Fruit fly (Drosophila melanogaster): Measurements from ENCODE around the gene tx.

tx gene

DNA sequence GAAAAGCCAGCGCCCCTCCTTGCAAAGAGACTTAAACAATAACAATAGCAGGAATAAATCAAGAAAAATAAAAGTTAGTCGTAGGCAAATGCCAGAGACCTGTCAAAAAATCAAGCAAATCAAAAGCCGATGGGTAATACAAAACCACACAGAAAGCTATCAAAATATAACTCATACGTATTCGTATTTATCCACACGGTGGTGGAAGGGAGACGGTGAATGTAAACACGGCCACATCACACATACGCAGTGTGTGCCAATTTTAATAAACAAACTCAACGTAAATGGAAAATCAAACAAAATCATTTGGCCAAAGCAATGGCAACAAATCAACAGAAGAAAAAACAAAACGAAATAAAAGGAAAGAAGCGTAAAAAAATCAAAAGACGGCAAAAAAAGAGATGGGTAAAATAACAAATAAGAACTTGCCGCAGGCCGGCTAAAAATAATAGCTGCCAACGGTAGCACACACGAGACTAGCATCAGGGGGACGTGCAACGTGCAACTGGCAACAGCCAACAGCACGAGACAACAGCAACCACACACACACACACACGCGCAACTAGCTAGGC, 2.1 kb downstream of the tx start:
- peak; percentile 27 for TF ChIP-seq rgr (GFP tag; optimal IDR thresholded peaks at IDR 0.05)
- no peak for TF ChIP-seq br (GFP tag; optimal IDR thresholded peaks at IDR 0.05)
- peak; percentile 43 for TF ChIP-seq h (GFP tag; optimal IDR thresholded peaks at IDR 0.05)
- TF ChIP-seq Hr78 (GFP tag; optimal IDR thresholded peaks at IDR 0.05), result no peak
- TF ChIP-seq Sp1 (GFP tag; optimal IDR thresholded peaks at IDR 0.05), result peak; percentile 4

DNA sequence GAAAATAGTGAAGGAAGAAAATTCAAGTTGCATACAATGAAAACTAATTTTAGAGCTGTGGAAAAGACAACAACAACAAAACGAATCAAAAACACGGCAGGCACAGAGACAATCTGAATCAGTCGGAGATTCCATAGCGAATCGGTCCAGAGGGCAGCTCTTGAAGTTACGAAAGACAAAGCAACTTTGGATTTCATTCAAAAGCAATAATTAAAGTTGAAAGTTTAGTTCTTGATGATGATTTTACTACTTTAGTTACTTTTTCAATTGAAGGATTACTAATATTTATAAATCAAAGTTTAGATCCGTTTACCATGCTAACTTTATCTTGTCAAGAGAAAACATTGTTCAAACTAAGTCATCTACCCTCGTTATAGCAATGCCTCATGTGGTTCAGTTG, 2.8 kb downstream of the tx start:
- no peak for TF ChIP-seq OdsH (GFP tag; optimal IDR thresholded peaks at IDR 0.05)
- TF ChIP-seq lola (GFP tag; optimal IDR thresholded peaks at IDR 0.05), result no peak
- no peak for TF ChIP-seq dsf (GFP tag; optimal IDR thresholded peaks at IDR 0.05; ENCODE audit: borderline replicate concordance)
- TF ChIP-seq dmrt93B (GFP tag; optimal IDR thresholded peaks at IDR 0.05), result no peak
- no peak for TF ChIP-seq pan (optimal IDR thresholded peaks at IDR 0.05)
- TF ChIP-seq woc (GFP tag; optimal IDR thresholded peaks at IDR 0.05), result no peak
- no peak for TF ChIP-seq Dif (GFP tag; optimal IDR thresholded peaks at IDR 0.05; ENCODE audit: partially characterized antibody)
- TF ChIP-seq HLH106 (tag; optimal IDR thresholded peaks at IDR 0.05), result no peak
- TF ChIP-seq Dfd (GFP tag; optimal IDR thresholded peaks at IDR 0.05), result no peak
- no peak for TF ChIP-seq br (GFP tag; optimal IDR thresholded peaks at IDR 0.05)
- TF ChIP-seq Sp1 (GFP tag; optimal IDR thresholded peaks at IDR 0.05), result no peak
- no peak for TF ChIP-seq h (GFP tag; optimal IDR thresholded peaks at IDR 0.05)
- TF ChIP-seq brk (GFP tag; optimal IDR thresholded peaks at IDR 0.05), result no peak
- no peak for TF ChIP-seq Abd-B (GFP tag; optimal IDR thresholded peaks at IDR 0.05)
- no peak for TF ChIP-seq Jra (GFP tag; optimal IDR thresholded peaks at IDR 0.05)
- no peak for TF ChIP-seq Myc (optimal IDR thresholded peaks at IDR 0.05)
- TF ChIP-seq rgr (GFP tag; optimal IDR thresholded peaks at IDR 0.05), result no peak
- TF ChIP-seq GATAd (GFP tag; optimal IDR thresholded peaks at IDR 0.05), result no peak
- TF ChIP-seq usp (GFP tag; optimal IDR thresholded peaks at IDR 0.05), result no peak

DNA sequence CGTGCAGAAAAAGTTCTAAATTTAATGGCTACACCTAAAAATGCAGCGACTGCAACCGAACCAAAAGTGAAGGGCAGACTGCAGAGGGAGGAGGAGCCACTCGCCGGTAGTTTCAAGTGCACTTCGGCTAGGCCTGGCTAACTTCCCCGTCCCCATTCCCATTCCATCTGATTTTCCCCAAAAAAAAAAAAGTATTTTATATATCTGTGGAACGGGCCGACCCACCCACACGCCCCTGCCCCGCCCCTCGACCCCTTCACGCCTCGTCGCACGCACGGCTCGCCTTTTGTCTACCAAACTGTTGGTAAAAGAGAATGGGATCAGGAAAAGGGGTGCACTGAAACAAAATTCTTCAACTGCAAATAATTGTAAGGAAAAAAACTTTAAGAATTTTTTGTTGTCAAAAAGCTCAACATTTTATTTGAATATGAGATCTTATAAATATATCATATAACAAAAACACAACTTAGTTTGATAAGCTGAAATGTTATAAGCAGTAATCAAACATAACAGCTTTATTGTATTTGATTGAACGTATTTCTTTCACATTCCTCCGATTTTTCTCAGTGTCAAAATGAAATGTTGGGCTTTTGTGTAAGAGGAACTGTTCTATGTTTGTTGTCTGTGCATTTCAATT, 3.4 kb downstream of the tx start:
- TF ChIP-seq ey (GFP tag; optimal IDR thresholded peaks at IDR 0.05) (no peak), Hr78 (GFP tag; optimal IDR thresholded peaks at IDR 0.05) (no peak), h (GFP tag; optimal IDR thresholded peaks at IDR 0.05) (no peak), foxo (GFP tag; optimal IDR thresholded peaks at IDR 0.05) (no peak), OdsH (GFP tag; optimal IDR thresholded peaks at IDR 0.05) (no peak), Vsx2 (GFP tag; optimal IDR thresholded peaks at IDR 0.05; ENCODE audit: partially characterized antibody) (no peak), dmrt93B (GFP tag; optimal IDR thresholded peaks at IDR 0.05) (no peak), pan (optimal IDR thresholded peaks at IDR 0.05) (no peak), fru (GFP tag; optimal IDR thresholded peaks at IDR 0.05) (no peak), Jra (GFP tag; optimal IDR thresholded peaks at IDR 0.05) (no peak)

DNA sequence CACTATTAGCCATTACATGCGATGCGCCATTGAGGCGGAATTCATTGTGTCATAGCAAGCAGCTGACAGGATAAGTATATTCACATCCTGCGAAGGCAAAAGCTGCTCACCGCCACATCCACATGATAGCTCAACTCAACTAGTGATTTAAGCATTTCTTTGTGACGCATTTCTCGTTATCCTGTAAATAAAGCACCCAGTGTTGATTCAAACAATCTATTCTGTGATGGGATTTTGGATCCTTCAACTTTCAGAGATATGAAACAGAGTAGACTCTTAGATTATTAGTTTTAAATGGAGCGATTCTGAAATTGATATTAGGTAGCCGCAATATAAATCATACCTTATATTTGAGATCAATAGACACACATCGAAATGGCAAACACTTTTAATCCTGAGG, 8.2 kb downstream of the tx start, which contains the start of gene Hex-t1:
Gene Hex-t1 (plus strand): TSS at position 301 of the 400 bp plus-strand sequence.
- no peak for TF ChIP-seq fru (GFP tag; optimal IDR thresholded peaks at IDR 0.05)
- no peak for TF ChIP-seq OdsH (GFP tag; optimal IDR thresholded peaks at IDR 0.05)
- no peak for TF ChIP-seq Hnf4 (GFP tag; optimal IDR thresholded peaks at IDR 0.05)
- TF ChIP-seq GATAd (GFP tag; optimal IDR thresholded peaks at IDR 0.05), result no peak
- TF ChIP-seq woc (GFP tag; optimal IDR thresholded peaks at IDR 0.05), result no peak

DNA sequence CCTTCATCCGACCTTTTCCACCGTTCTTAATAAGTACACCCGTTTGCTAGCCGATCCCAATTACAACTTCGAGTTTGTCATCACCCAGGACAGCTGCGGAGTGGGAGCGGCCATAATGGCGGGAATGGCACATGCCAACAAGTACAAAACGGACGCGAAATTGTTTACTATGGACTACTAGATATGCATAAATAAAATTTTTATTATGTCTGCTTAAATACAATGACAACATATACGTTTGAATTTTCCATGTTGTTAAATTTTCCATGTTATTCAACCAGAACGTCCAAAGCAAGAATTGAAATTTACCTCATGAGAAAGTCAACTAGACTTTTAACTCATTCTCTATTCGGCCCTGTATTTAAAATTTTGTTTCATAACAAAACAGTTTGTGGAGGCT, 9.8 kb downstream of the tx start, which contains the start of gene Hex-t2:
Gene Hex-t2 (plus strand): TSS at position 301 of the 400 bp plus-strand sequence.
- TF ChIP-seq h (GFP tag; optimal IDR thresholded peaks at IDR 0.05) (no peak), sv (GFP tag; optimal IDR thresholded peaks at IDR 0.05) (no peak), Hnf4 (GFP tag; optimal IDR thresholded peaks at IDR 0.05) (no peak), CG32264 (GFP tag; optimal IDR thresholded peaks at IDR 0.05) (no peak), Hr78 (GFP tag; optimal IDR thresholded peaks at IDR 0.05) (no peak), jim (GFP tag; optimal IDR thresholded peaks at IDR 0.05) (no peak), Dif (GFP tag; optimal IDR thresholded peaks at IDR 0.05; ENCODE audit: partially characterized antibody) (no peak), ey (GFP tag; optimal IDR thresholded peaks at IDR 0.05) (no peak), sage (GFP tag; optimal IDR thresholded peaks at IDR 0.05) (no peak), brk (GFP tag; optimal IDR thresholded peaks at IDR 0.05) (no peak), usp (GFP tag; optimal IDR thresholded peaks at IDR 0.05) (no peak)

- peak; percentile 10 for TF ChIP-seq Myc (optimal IDR thresholded peaks at IDR 0.05)
- no peak for TF ChIP-seq N (GFP tag; optimal IDR thresholded peaks at IDR 0.05)
- TF ChIP-seq Jra (GFP tag; optimal IDR thresholded peaks at IDR 0.05), result no peak
- TF ChIP-seq CG9705 (GFP tag; optimal IDR thresholded peaks at IDR 0.05), result no peak
These were observed 11.8 kb downstream of the tx start, which contains the start of gene CG5447 for dm6 chr3R:26452345-26452744. Gene CG5447, plus strand, starts transcription at chr3R:26452534.

Data from whole organism, wandering third instar larva.